Fruit fly (Drosophila melanogaster): ENCODE results near the gene Nek2.

Gene Nek2

dm6 chrX:7857873-7858272, 33.6 kb downstream of the Nek2 start, which contains the start of gene CG1409:
Gene CG1409 (plus strand): TSS chrX:7858173.
- TF ChIP-seq achi (GFP tag; optimal IDR thresholded peaks at IDR 0.05) (no peak), CG34406 (GFP tag; optimal IDR thresholded peaks at IDR 0.05) (no peak), fkh (GFP tag; optimal IDR thresholded peaks at IDR 0.05) (no peak), CG7368 (GFP tag; optimal IDR thresholded peaks at IDR 0.05) (no peak), CG6792 (GFP tag; optimal IDR thresholded peaks at IDR 0.05) (no peak), cyc (GFP tag; optimal IDR thresholded peaks at IDR 0.05) (no peak), esn (GFP tag; optimal IDR thresholded peaks at IDR 0.05) (no peak), OdsH (GFP tag; optimal IDR thresholded peaks at IDR 0.05) (no peak), CG9139 (GFP tag; optimal IDR thresholded peaks at IDR 0.05) (no peak), CG6163 (GFP tag; IDR thresholded peaks at IDR 0.05) (no peak), CG3919 (GFP tag; optimal IDR thresholded peaks at IDR 0.05) (no peak), Ets21C (GFP tag; optimal IDR thresholded peaks at IDR 0.05) (no peak), Ets96B (tag; optimal IDR thresholded peaks at IDR 0.05) (no peak), Sox15 (GFP tag; optimal IDR thresholded peaks at IDR 0.05) (no peak), CG32006 (GFP tag; optimal IDR thresholded peaks at IDR 0.05) (no peak), CG31627 (GFP tag; optimal IDR thresholded peaks at IDR 0.05) (no peak)

dm6 chrX:7854144-7854543, 37.3 kb downstream of the Nek2 start, which contains the start of gene CG10920:
Gene CG10920 (minus strand): TSS chrX:7854244.
- TF ChIP-seq Ets96B (tag; optimal IDR thresholded peaks at IDR 0.05) = no peak
- no peak for TF ChIP-seq Eip75B (GFP tag; optimal IDR thresholded peaks at IDR 0.05)
- no peak for TF ChIP-seq Hr39 (GFP tag; optimal IDR thresholded peaks at IDR 0.05)
- TF ChIP-seq fkh (GFP tag; optimal IDR thresholded peaks at IDR 0.05) = no peak
- TF ChIP-seq Sox15 (GFP tag; optimal IDR thresholded peaks at IDR 0.05) = no peak
- TF ChIP-seq fd85E (GFP tag; optimal IDR thresholded peaks at IDR 0.05) = no peak
- no peak for TF ChIP-seq spab (GFP tag; optimal IDR thresholded peaks at IDR 0.05)
- no peak for TF ChIP-seq CG16779 (tag; optimal IDR thresholded peaks at IDR 0.05)

All from whole organism, prepupa.